Worm (Caenorhabditis elegans) whole organism, L3 larva: ENCODE data around the gene idpc-4.

ENCODE experiments used
- R02D3.7 ChIP-seq: fragments of 150-350 bp; optimal IDR thresholded peaks from 2 replicates; lab custom pipeline; 2014; ENCODE audit warnings: missing biosample characterization, missing genetic modification characterization
- ama-1 ChIP-seq: fragments of 150-350 bp; optimal IDR thresholded peaks from 2 replicates; lab custom pipeline; 2018
- ceh-16 ChIP-seq: sonication (generic microtip); optimal IDR thresholded peaks from 2 replicates; lab custom pipeline; 2017; ENCODE audit warnings: missing biosample characterization, missing genetic modification characterization
- ceh-28 ChIP-seq: fragments of 150-350 bp; optimal IDR thresholded peaks from 2 replicates; lab custom pipeline; 2014; ENCODE audit warnings: missing biosample characterization, missing genetic modification reagents, missing genetic modification characterization
- ceh-82 ChIP-seq: fragments of 150-350 bp; optimal IDR thresholded peaks from 2 replicates; lab custom pipeline; 2014; ENCODE audit warnings: missing biosample characterization, missing genetic modification characterization
- ceh-9 ChIP-seq: sonication (generic microtip); optimal IDR thresholded peaks from 2 replicates; lab custom pipeline; 2018; ENCODE audit warnings: missing biosample characterization, missing genetic modification characterization
- daf-12 ChIP-seq: fragments of 150-350 bp; optimal IDR thresholded peaks from 2 replicates; lab custom pipeline; 2014; ENCODE audit warnings: missing biosample characterization, missing genetic modification reagents, missing genetic modification characterization
- egl-27 ChIP-seq: sonication (generic microtip); optimal IDR thresholded peaks from 4 replicates; lab custom pipeline; 2017; ENCODE audit warnings: missing biosample characterization, missing genetic modification reagents, missing genetic modification characterization
- egl-5 ChIP-seq: fragments of 150-350 bp; optimal IDR thresholded peaks from 2 replicates; lab custom pipeline; 2017; ENCODE audit warnings: missing biosample characterization, missing genetic modification reagents, missing genetic modification characterization, inconsistent platforms
- elt-1 ChIP-seq: fragments of 150-350 bp; optimal IDR thresholded peaks from 2 replicates; lab custom pipeline; 2014; ENCODE audit warnings: missing biosample characterization, missing genetic modification characterization
- elt-2 ChIP-seq: sonication (generic microtip); optimal IDR thresholded peaks from 2 replicates; lab custom pipeline; 2016; ENCODE audit warnings: missing genetic modification reagents, mild to moderate bottlenecking, missing genetic modification characterization, missing compliant biosample characterization
- eor-1 ChIP-seq, 2 experiments: fragments of 150-350 bp; optimal IDR thresholded peaks; 2 replicates each; lab custom pipeline; 2014 to 2018; ENCODE audit warnings: missing biosample characterization in 2 of 2, missing genetic modification characterization in 2 of 2
- fkh-2 ChIP-seq: fragments of 150-350 bp; optimal IDR thresholded peaks from 2 replicates; lab custom pipeline; 2014; ENCODE audit warnings: missing biosample characterization, missing genetic modification reagents, missing genetic modification characterization
- fos-1 ChIP-seq: fragments of 150-350 bp; optimal IDR thresholded peaks from 2 replicates; lab custom pipeline; 2014; ENCODE audit warnings: missing biosample characterization, missing genetic modification characterization
- hmg-11 ChIP-seq: sonication (generic microtip); optimal IDR thresholded peaks from 2 replicates; lab custom pipeline; 2016; ENCODE audit warnings: missing genetic modification characterization, missing compliant biosample characterization
- lin-15B ChIP-seq: fragments of 150-350 bp; optimal IDR thresholded peaks from 2 replicates; lab custom pipeline; 2014; ENCODE audit warnings: missing biosample characterization, missing genetic modification characterization
- lin-39 ChIP-seq: fragments of 150-350 bp; optimal IDR thresholded peaks from 2 replicates; lab custom pipeline; 2018; ENCODE audit warnings: missing biosample characterization, missing genetic modification reagents, missing genetic modification characterization
- mdl-1 ChIP-seq: fragments of 150-350 bp; optimal IDR thresholded peaks from 2 replicates; lab custom pipeline; 2014; ENCODE audit warnings: missing biosample characterization, missing genetic modification characterization
- nfya-1 ChIP-seq: sonication (generic microtip); optimal IDR thresholded peaks from 2 replicates; lab custom pipeline; 2017; ENCODE audit warnings: missing genetic modification characterization, mild to moderate bottlenecking, missing compliant biosample characterization, antibody characterized with exemption, moderate library complexity; ENCODE audit not compliant: insufficient read depth
- nhr-11 ChIP-seq: fragments of 150-350 bp; optimal IDR thresholded peaks from 2 replicates; lab custom pipeline; 2014; ENCODE audit warnings: missing biosample characterization, missing genetic modification characterization
- nhr-12 ChIP-seq: fragments of 150-350 bp; optimal IDR thresholded peaks from 2 replicates; lab custom pipeline; 2014; ENCODE audit warnings: missing biosample characterization, missing genetic modification characterization
- nhr-23 ChIP-seq: fragments of 150-350 bp; optimal IDR thresholded peaks from 2 replicates; lab custom pipeline; 2014; ENCODE audit warnings: missing biosample characterization, missing genetic modification reagents, missing genetic modification characterization
- nhr-237 ChIP-seq: fragments of 150-350 bp; optimal IDR thresholded peaks from 2 replicates; lab custom pipeline; 2014; ENCODE audit warnings: missing biosample characterization, missing genetic modification characterization
- nhr-25 ChIP-seq: sonication (generic microtip); optimal IDR thresholded peaks from 2 replicates; lab custom pipeline; 2017; ENCODE audit warnings: missing biosample characterization, missing genetic modification characterization
- nhr-28 ChIP-seq: fragments of 150-350 bp; optimal IDR thresholded peaks from 2 replicates; lab custom pipeline; 2014; ENCODE audit warnings: missing biosample characterization, missing genetic modification characterization
- nhr-43 ChIP-seq: sonication (generic microtip); optimal IDR thresholded peaks from 2 replicates; lab custom pipeline; 2016; ENCODE audit warnings: mild to moderate bottlenecking, missing genetic modification characterization, missing compliant biosample characterization; ENCODE audit not compliant: poor library complexity, severe bottlenecking
- nhr-67 ChIP-seq: fragments of 150-350 bp; optimal IDR thresholded peaks from 2 replicates; lab custom pipeline; 2014; ENCODE audit warnings: missing biosample characterization, missing genetic modification characterization
- nhr-77 ChIP-seq: fragments of 150-350 bp; optimal IDR thresholded peaks from 2 replicates; lab custom pipeline; 2014; ENCODE audit warnings: missing biosample characterization, missing genetic modification characterization
- pha-4 ChIP-seq: fragments of 150-350 bp; optimal IDR thresholded peaks from 2 replicates; lab custom pipeline; 2014; ENCODE audit warnings: missing biosample characterization, missing genetic modification reagents, missing genetic modification characterization
- sea-2 ChIP-seq: fragments of 150-350 bp; sonication (generic microtip); optimal IDR thresholded peaks from 4 replicates; lab custom pipeline; 2014; ENCODE audit warnings: missing biosample characterization, missing genetic modification reagents, missing genetic modification characterization
- tbx-2 ChIP-seq: sonication (generic microtip); optimal IDR thresholded peaks from 2 replicates; lab custom pipeline; 2016; ENCODE audit warnings: mild to moderate bottlenecking, missing genetic modification characterization, missing compliant biosample characterization
- unc-39 ChIP-seq: sonication (generic microtip); optimal IDR thresholded peaks from 4 replicates; lab custom pipeline; 2017; ENCODE audit warnings: missing biosample characterization, missing genetic modification characterization
- zag-1 ChIP-seq: fragments of 150-350 bp; optimal IDR thresholded peaks from 2 replicates; lab custom pipeline; 2014; ENCODE audit warnings: missing biosample characterization, missing genetic modification characterization
- ztf-11 ChIP-seq: fragments of 150-350 bp; optimal IDR thresholded peaks from 2 replicates; lab custom pipeline; 2014; ENCODE audit warnings: missing biosample characterization, missing genetic modification characterization

idpc-4 gene

DNA sequence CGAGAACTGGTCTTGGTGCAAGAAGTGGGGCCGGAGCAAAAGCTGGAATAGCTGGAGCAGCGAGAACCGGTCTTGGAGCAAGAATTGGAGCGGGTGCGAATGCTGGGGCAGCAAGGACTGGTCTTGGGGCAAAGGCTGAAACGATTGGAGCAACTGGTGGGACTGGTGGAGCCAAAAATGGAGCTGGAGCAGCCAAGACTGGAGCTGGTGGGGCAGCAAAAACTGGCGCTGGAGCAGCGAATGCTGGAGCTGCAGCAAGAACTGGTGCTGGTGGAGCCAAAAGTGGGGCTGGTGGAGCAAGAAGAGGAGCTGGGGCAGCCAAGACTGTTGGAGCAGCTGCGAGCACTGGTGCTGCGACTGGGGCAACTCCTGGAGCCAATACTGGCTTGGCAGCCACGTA lies 3.4 kb downstream of the idpc-4 start:
- TF ChIP-seq nhr-43 (tag; lab: Kevin White, UChicago) (no peak), ztf-11 (no peak), mdl-1 (tag; lab: Kevin White, UChicago) (no peak), ceh-28 (tag; lab: Kevin White, UChicago) (no peak), nhr-12 (tag; lab: Kevin White, UChicago) (no peak), fkh-2 (no peak), tbx-2 (tag; lab: Kevin White, UChicago) (no peak), fos-1 (tag; lab: Kevin White, UChicago) (no peak), nhr-25 (no peak), nhr-23 (tag; lab: Kevin White, UChicago) (no peak)

DNA sequence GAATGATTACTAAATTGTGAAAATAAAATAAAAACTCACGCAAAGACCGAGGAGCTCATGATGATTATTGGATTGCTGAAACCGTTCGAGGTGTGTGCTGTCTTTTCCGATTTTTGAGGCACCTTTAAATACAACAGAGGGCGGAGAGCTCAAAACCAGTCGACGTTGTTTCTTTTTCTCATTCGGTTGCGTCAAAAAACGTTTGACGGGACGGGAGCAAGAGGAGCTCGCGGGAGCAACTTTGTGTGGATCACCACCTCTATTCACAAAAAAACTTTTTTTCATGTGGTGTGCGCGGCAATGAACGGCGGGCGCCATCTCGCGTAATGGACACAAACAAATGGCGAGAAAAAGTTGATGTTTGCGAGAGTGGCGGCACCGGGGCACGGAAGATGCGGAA lies 3.9 kb downstream of the idpc-4 start, which contains the start of gene idpc-3:
TSS of gene idpc-3 (minus strand) at position 101 of the 400 bp plus-strand sequence.
- no peak for TF ChIP-seq nhr-23 (tag; lab: Kevin White, UChicago)
- no peak for TF ChIP-seq R02D3.7
- no peak for TF ChIP-seq nhr-12 (tag; lab: Kevin White, UChicago)
- no peak for TF ChIP-seq ceh-82 (tag; lab: Kevin White, UChicago)
- no peak for TF ChIP-seq nfya-1 (tag; lab: Kevin White, UChicago)
- no peak for TF ChIP-seq lin-15B (tag; lab: Kevin White, UChicago)
- no peak for TF ChIP-seq unc-39
- no peak for TF ChIP-seq elt-2 (tag; lab: Kevin White, UChicago)

DNA sequence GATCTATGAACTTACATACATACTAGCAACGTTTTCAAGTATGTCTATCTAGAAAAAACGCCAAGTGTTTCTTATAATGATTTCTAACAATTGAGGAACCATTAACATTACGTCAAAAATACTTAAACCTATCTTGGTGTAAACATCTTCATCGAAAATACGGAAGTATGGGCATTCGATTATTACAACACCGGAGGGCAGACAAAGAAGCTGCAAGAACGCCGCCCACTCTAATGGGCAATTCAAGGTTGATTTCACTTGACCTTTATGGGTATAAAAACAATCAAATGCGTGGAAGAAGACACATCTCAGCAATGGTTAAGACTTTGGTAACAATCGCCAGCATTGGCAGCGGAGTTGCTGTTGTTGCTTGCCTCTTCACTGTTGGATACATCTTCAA lies 4.4 kb downstream of the idpc-4 start, which contains the start of gene col-146:
TSS of gene col-146 (plus strand) at position 301 of the 400 bp plus-strand sequence.
- no peak for TF ChIP-seq nhr-11
- TF ChIP-seq nhr-25, result peak; percentile 26

DNA sequence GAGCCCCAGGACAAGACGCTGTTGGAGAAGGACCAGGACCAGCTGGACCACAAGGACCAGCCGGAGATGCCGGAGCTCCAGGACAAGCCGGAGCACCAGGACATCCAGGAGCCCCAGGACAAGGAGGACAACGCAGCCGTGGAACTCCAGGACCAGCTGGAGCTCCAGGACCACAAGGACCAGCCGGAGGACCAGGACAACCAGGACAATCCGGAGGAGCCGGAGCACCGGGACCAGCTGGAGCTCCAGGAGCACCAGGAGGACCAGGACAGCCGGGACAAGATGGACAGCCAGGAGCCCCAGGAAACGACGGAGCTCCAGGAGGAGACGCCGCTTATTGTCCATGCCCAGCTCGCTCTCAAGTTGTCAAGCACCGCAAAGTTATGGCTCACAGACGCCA lies 5.3 kb downstream of the idpc-4 start:
- TF ChIP-seq ztf-11, result no peak
- no peak for TF ChIP-seq R02D3.7
- no peak for TF ChIP-seq ceh-28 (tag; lab: Kevin White, UChicago)
- no peak for TF ChIP-seq nhr-237
- TF ChIP-seq eor-1 (tag; optimal IDR thresholded peaks at IDR 0.05; lab: Kevin White, UChicago), result no peak
- no peak for TF ChIP-seq nhr-23 (tag; lab: Kevin White, UChicago)
- TF ChIP-seq lin-15B (tag; lab: Kevin White, UChicago), result no peak
- no peak for TF ChIP-seq elt-1 (tag; lab: Kevin White, UChicago)
- TF ChIP-seq hmg-11 (tag; lab: Kevin White, UChicago), result no peak
- TF ChIP-seq nhr-77 (tag; lab: Kevin White, UChicago), result no peak
- no peak for TF ChIP-seq nhr-28 (tag; lab: Kevin White, UChicago)
- TF ChIP-seq egl-5 (tag; lab: Kevin White, UChicago), result no peak
- no peak for TF ChIP-seq nhr-43 (tag; lab: Kevin White, UChicago)
- no peak for TF ChIP-seq fkh-2
- TF ChIP-seq nhr-67 (tag; lab: Kevin White, UChicago), result no peak
- no peak for TF ChIP-seq fos-1 (tag; lab: Kevin White, UChicago)
- no peak for TF ChIP-seq egl-27 (tag; lab: Kevin White, UChicago)
- no peak for TF ChIP-seq pha-4 (tag; lab: Kevin White, UChicago)
- TF ChIP-seq daf-12, result no peak

DNA sequence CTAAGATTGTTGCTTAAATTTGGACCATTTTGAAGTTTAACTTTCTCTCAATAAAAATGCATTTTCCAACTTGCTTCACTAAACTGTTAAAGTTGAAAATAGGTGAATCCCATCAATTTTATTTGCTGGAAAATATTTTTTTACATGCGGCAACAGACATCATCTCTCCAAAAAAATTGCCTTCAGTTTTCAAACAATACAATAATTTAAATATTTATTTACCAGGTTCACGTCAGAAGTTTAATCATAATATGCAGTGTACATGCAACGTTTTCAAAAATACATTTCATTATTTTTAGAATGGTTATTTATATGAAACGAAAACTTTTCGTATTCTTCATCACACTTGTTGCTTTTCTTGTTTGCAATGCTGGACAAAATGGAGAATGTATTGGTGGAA lies 5.7 kb downstream of the idpc-4 start, which contains the start of gene T06E4.5:
TSS of gene T06E4.5 (plus strand) at position 301 of the 400 bp plus-strand sequence.
- TF ChIP-seq tbx-2 (tag; lab: Kevin White, UChicago) (no peak), eor-1 (tag; optimal IDR thresholded peaks at IDR 0.05; lab: Kevin White, UChicago) (no peak), nhr-67 (tag; lab: Kevin White, UChicago) (no peak), zag-1 (no peak), nhr-77 (tag; lab: Kevin White, UChicago) (no peak), mdl-1 (tag; lab: Kevin White, UChicago) (no peak), ceh-28 (tag; lab: Kevin White, UChicago) (no peak), nhr-237 (no peak), ama-1 (lab: Kevin White, UChicago) (no peak), egl-5 (tag; lab: Kevin White, UChicago) (no peak), lin-15B (tag; lab: Kevin White, UChicago) (no peak), ceh-82 (tag; lab: Kevin White, UChicago) (no peak), ceh-16 (tag; lab: Kevin White, UChicago) (no peak), elt-1 (tag; lab: Kevin White, UChicago) (no peak), unc-39 (no peak), R02D3.7 (no peak), ceh-9 (tag; lab: Kevin White, UChicago) (no peak), nfya-1 (tag; lab: Kevin White, UChicago) (no peak), sea-2 (GFP tag; lab: Kevin White, UChicago) (no peak), lin-39 (tag; lab: Kevin White, UChicago) (no peak)
- TF ChIP-seq, all 47 proteins: peak for 0
